Worm (Caenorhabditis elegans) whole organism, L4 larva: ENCODE measurements around the gene F59A7.11.
A peak's percentile ranks its signal among the peaks of the same experiment; 100 is the strongest.

ENCODE experiments used
- D1046.2 ChIP-seq: fragments of 200-800 bp; sonication (Bioruptor generic); IDR thresholded peaks from 2 replicates; pipeline ENCODE4 v1.3.6; 2022; ENCODE audit warnings: missing genetic modification characterization, missing compliant biosample characterization
- F44E2.7 ChIP-seq: fragments of 200-800 bp; sonication (Bioruptor generic); IDR thresholded peaks from 2 replicates; pipeline ENCODE4 v2.1.2; 2022; ENCODE audit warnings: missing genetic modification characterization, missing compliant biosample characterization
- F49E8.2 ChIP-seq: sonication (generic microtip); optimal IDR thresholded peaks from 2 replicates; lab custom pipeline; 2016; ENCODE audit warnings: missing compliant biosample characterization, mild to moderate bottlenecking, missing genetic modification characterization, borderline replicate concordance
- T26A8.4 ChIP-seq: fragments of 200-800 bp; sonication (Bioruptor generic); IDR thresholded peaks from 2 replicates; pipeline ENCODE4 v1.3.6; 2022; ENCODE audit warnings: missing genetic modification characterization, missing compliant biosample characterization
- Y105C5A.15 ChIP-seq: fragments of 200-800 bp; sonication (Bioruptor generic); IDR thresholded peaks from 2 replicates; pipeline ENCODE4 v1.3.6; 2022; ENCODE audit warnings: missing genetic modification characterization, missing compliant biosample characterization
- aha-1 ChIP-seq: fragments of 150-350 bp; peaks from one replicate; lab custom pipeline; 2014; ENCODE audit warnings: missing biosample characterization, missing genetic modification characterization
- ceh-20 ChIP-seq: fragments of 200-800 bp; sonication (Bioruptor generic); IDR thresholded peaks from 2 replicates; pipeline ENCODE4 v1.3.6; 2022; ENCODE audit warnings: missing genetic modification reagents, missing genetic modification characterization, missing compliant biosample characterization
- ceh-28 ChIP-seq: fragments of 150-350 bp; optimal IDR thresholded peaks from 2 replicates; lab custom pipeline; 2014; ENCODE audit warnings: missing biosample characterization, missing genetic modification reagents, missing genetic modification characterization
- ceh-44 ChIP-seq: fragments of 200-800 bp; sonication (Bioruptor generic); IDR thresholded peaks from 2 replicates; pipeline ENCODE4 v1.3.6; 2022; ENCODE audit warnings: missing genetic modification reagents, missing genetic modification characterization, missing compliant biosample characterization
- ceh-62 ChIP-seq: sonication (generic microtip); optimal IDR thresholded peaks from 2 replicates; lab custom pipeline; 2017; ENCODE audit warnings: missing biosample characterization, missing genetic modification characterization
- ceh-82 ChIP-seq: sonication (generic microtip); optimal IDR thresholded peaks from 2 replicates; lab custom pipeline; 2017; ENCODE audit warnings: missing biosample characterization, missing genetic modification characterization
- daf-12 ChIP-seq: fragments of 150-350 bp; optimal IDR thresholded peaks from 2 replicates; lab custom pipeline; 2014; ENCODE audit warnings: missing biosample characterization, missing genetic modification reagents, missing genetic modification characterization
- daf-8 ChIP-seq: fragments of 200-800 bp; sonication (Bioruptor generic); IDR thresholded peaks from 2 replicates; pipeline ENCODE4 v1.3.6; 2022; ENCODE audit warnings: missing genetic modification characterization, missing compliant biosample characterization
- dmd-6 ChIP-seq: fragments of 200-800 bp; sonication (Bioruptor generic); IDR thresholded peaks from 2 replicates; pipeline ENCODE4 v1.3.6; 2022; ENCODE audit warnings: missing genetic modification reagents, missing genetic modification characterization, missing compliant biosample characterization
- dmd-9 ChIP-seq: fragments of 200-800 bp; sonication (Bioruptor generic); IDR thresholded peaks from 2 replicates; pipeline ENCODE4 v1.3.6; 2022; ENCODE audit warnings: missing genetic modification reagents, missing genetic modification characterization, missing compliant biosample characterization
- dpl-1 ChIP-seq: fragments of 150-350 bp; optimal IDR thresholded peaks from 2 replicates; lab custom pipeline; 2014; ENCODE audit warnings: missing biosample characterization, missing genetic modification reagents, missing genetic modification characterization
- egl-27 ChIP-seq: sonication (generic microtip); optimal IDR thresholded peaks from 3 replicates; lab custom pipeline; 2017; ENCODE audit warnings: missing biosample characterization, missing genetic modification reagents, missing genetic modification characterization
- gei-8 ChIP-seq: fragments of 200-800 bp; sonication (Bioruptor generic); optimal IDR thresholded peaks from 2 replicates; lab custom pipeline; 2018; ENCODE audit warnings: mild to moderate bottlenecking, missing genetic modification characterization, missing compliant biosample characterization
- hlh-11 ChIP-seq: fragments of 200-800 bp; sonication (Bioruptor generic); optimal IDR thresholded peaks from 2 replicates; lab custom pipeline; 2018; ENCODE audit warnings: mild to moderate bottlenecking, missing genetic modification characterization, missing compliant biosample characterization
- lim-7 ChIP-seq: fragments of 200-800 bp; sonication (Bioruptor generic); IDR thresholded peaks from 2 replicates; pipeline ENCODE4 v1.3.6; 2022; ENCODE audit warnings: missing genetic modification characterization, missing compliant biosample characterization
- lin-1 ChIP-seq: fragments of 200-800 bp; sonication (Bioruptor generic); IDR thresholded peaks from 2 replicates; pipeline ENCODE4 v1.3.6; 2022; ENCODE audit warnings: missing genetic modification reagents, missing genetic modification characterization, missing compliant biosample characterization
- lin-15B ChIP-seq: fragments of 150-350 bp; sonication (generic microtip); optimal IDR thresholded peaks from 3 replicates; lab custom pipeline; 2014; ENCODE audit warnings: missing biosample characterization, missing genetic modification characterization
- lin-29 ChIP-seq: fragments of 200-800 bp; sonication (Bioruptor generic); IDR thresholded peaks from 2 replicates; pipeline ENCODE4 v1.3.6; 2022; ENCODE audit warnings: missing genetic modification reagents, missing genetic modification characterization, missing compliant biosample characterization
- lir-3 ChIP-seq: sonication (generic microtip); optimal IDR thresholded peaks from 2 replicates; lab custom pipeline; 2016; ENCODE audit warnings: mild to moderate bottlenecking, missing genetic modification characterization, missing compliant biosample characterization
- lsy-2 ChIP-seq, 2 experiments: fragments of 150-350 bp in 1 of 2; sonication (generic microtip) in 1 of 2; optimal IDR thresholded peaks; 2 replicates each; lab custom pipeline; 2014 to 2017; ENCODE audit warnings: missing biosample characterization in 2 of 2, missing genetic modification characterization in 2 of 2
- mdl-1 ChIP-seq, 2 experiments: fragments of 150-350 bp in 1 of 2; sonication (generic microtip) in 1 of 2; optimal IDR thresholded peaks; 2 replicates each; lab custom pipeline; 2014 to 2017; ENCODE audit warnings: missing biosample characterization in 2 of 2, missing genetic modification characterization in 2 of 2
- mdt-29 ChIP-seq: fragments of 200-800 bp; sonication (Bioruptor generic); IDR thresholded peaks from 2 replicates; pipeline ENCODE4 v1.3.6; 2022; ENCODE audit warnings: missing genetic modification reagents, missing genetic modification characterization, missing compliant biosample characterization
- mep-1 ChIP-seq: fragments of 150-350 bp; sonication (generic microtip); optimal IDR thresholded peaks from 3 replicates; lab custom pipeline; 2014; ENCODE audit warnings: missing biosample characterization, missing genetic modification characterization
- mes-2 ChIP-seq: sonication (generic microtip); optimal IDR thresholded peaks from 2 replicates; lab custom pipeline; 2016; ENCODE audit warnings: missing genotype, mild to moderate bottlenecking, missing genetic modification characterization, missing compliant biosample characterization; ENCODE audit not compliant: poor library complexity, severe bottlenecking
- mxl-2 ChIP-seq: fragments of 200-800 bp; sonication (Bioruptor generic); conservative IDR thresholded peaks from 2 replicates; pipeline ENCODE4 v1.3.6; 2022; ENCODE audit warnings: missing genetic modification reagents, missing genetic modification characterization, missing compliant biosample characterization
- mxl-3 ChIP-seq: fragments of 200-800 bp; sonication (Bioruptor generic); optimal IDR thresholded peaks from 2 replicates; lab custom pipeline; 2018; ENCODE audit warnings: mild to moderate bottlenecking, missing genetic modification characterization, missing compliant biosample characterization
- nhr-237 ChIP-seq: sonication (generic microtip); optimal IDR thresholded peaks from 2 replicates; lab custom pipeline; 2017; ENCODE audit warnings: missing biosample characterization, missing genetic modification characterization
- nhr-28 ChIP-seq: fragments of 150-350 bp; optimal IDR thresholded peaks from 2 replicates; lab custom pipeline; 2014; ENCODE audit warnings: missing biosample characterization, missing genetic modification characterization
- nhr-41 ChIP-seq: fragments of 200-800 bp; sonication (Bioruptor generic); IDR thresholded peaks from 2 replicates; pipeline ENCODE4 v1.3.6; 2022; ENCODE audit warnings: missing genetic modification reagents, missing genetic modification characterization, missing compliant biosample characterization
- nhr-42 ChIP-seq: fragments of 200-800 bp; sonication (Bioruptor generic); IDR thresholded peaks from 2 replicates; pipeline ENCODE4 v1.3.6; 2022; ENCODE audit warnings: missing genetic modification characterization, missing compliant biosample characterization
- nhr-48 ChIP-seq: sonication (generic microtip); optimal IDR thresholded peaks from 2 replicates; lab custom pipeline; 2016; ENCODE audit warnings: mild to moderate bottlenecking, missing genetic modification characterization, missing compliant biosample characterization
- nhr-76 ChIP-seq: fragments of 150-350 bp; optimal IDR thresholded peaks from 2 replicates; lab custom pipeline; 2014; ENCODE audit warnings: missing biosample characterization, missing genetic modification characterization
- php-3 ChIP-seq: fragments of 200-800 bp; sonication (Bioruptor generic); IDR thresholded peaks from 2 replicates; pipeline ENCODE4 v1.3.6; 2022; ENCODE audit warnings: missing genetic modification reagents, missing genetic modification characterization, missing compliant biosample characterization
- saeg-2 ChIP-seq: fragments of 200-800 bp; sonication (Bioruptor generic); IDR thresholded peaks from 2 replicates; pipeline ENCODE4 v1.3.6; 2022; ENCODE audit warnings: missing genetic modification reagents, missing genetic modification characterization, missing compliant biosample characterization
- set-16 ChIP-seq: fragments of 200-800 bp; sonication (Bioruptor generic); IDR thresholded peaks from 2 replicates; pipeline ENCODE4 v1.3.6; 2022; ENCODE audit warnings: missing genetic modification reagents, missing genetic modification characterization, missing compliant biosample characterization
- skn-1 ChIP-seq: fragments of 150-350 bp; optimal IDR thresholded peaks from 2 replicates; lab custom pipeline; 2014; ENCODE audit warnings: missing biosample characterization, missing genetic modification characterization
- spr-1 ChIP-seq: sonication (generic microtip); optimal IDR thresholded peaks from 2 replicates; lab custom pipeline; 2016; ENCODE audit warnings: mild to moderate bottlenecking, missing genetic modification characterization, missing compliant biosample characterization
- unc-130 ChIP-seq: sonication (generic microtip); optimal IDR thresholded peaks from 2 replicates; lab custom pipeline; 2016; ENCODE audit warnings: missing genetic modification reagents, missing genetic modification characterization, missing compliant biosample characterization
- unc-39 ChIP-seq: sonication (generic microtip); optimal IDR thresholded peaks from 2 replicates; lab custom pipeline; 2017; ENCODE audit warnings: missing biosample characterization, missing genetic modification characterization
- unc-62 ChIP-seq, 3 experiments: fragments of 150-350 bp in 1 of 3; sonication (generic microtip); optimal IDR thresholded peaks in 2 of 3; peaks in 1 of 3; 1 replicate in 1 of 3; 2 replicates in 2 of 3; lab custom pipeline; 2014 to 2017; ENCODE audit warnings: missing biosample characterization in 3 of 3, missing genetic modification characterization in 3 of 3, missing genetic modification reagents in 3 of 3, missing genotype in 1 of 3
- vab-7 ChIP-seq: fragments of 200-800 bp; sonication (Bioruptor generic); IDR thresholded peaks from 2 replicates; pipeline ENCODE4 v1.3.6; 2022; ENCODE audit warnings: missing genetic modification reagents, missing genetic modification characterization, missing compliant biosample characterization
- zfp-2 ChIP-seq: sonication (generic microtip); optimal IDR thresholded peaks from 2 replicates; lab custom pipeline; 2016; ENCODE audit warnings: mild to moderate bottlenecking, missing genetic modification characterization, missing compliant biosample characterization
- zfp-3 ChIP-seq: fragments of 200-800 bp; sonication (Bioruptor generic); conservative IDR thresholded peaks from 2 replicates; pipeline ENCODE4 v1.3.6; 2022; ENCODE audit warnings: missing genetic modification reagents, missing genetic modification characterization, missing compliant biosample characterization
- zip-11 ChIP-seq: fragments of 200-800 bp; sonication (Bioruptor generic); IDR thresholded peaks from 2 replicates; pipeline ENCODE4 v1.3.6; 2022; ENCODE audit warnings: missing genetic modification characterization, missing compliant biosample characterization
- zip-2 ChIP-seq: fragments of 150-350 bp; optimal IDR thresholded peaks from 2 replicates; lab custom pipeline; 2014; ENCODE audit warnings: missing biosample characterization, missing genetic modification characterization
- ztf-11 ChIP-seq: fragments of 150-350 bp; optimal IDR thresholded peaks from 2 replicates; lab custom pipeline; 2014; ENCODE audit warnings: missing biosample characterization, missing genetic modification characterization
- ztf-7 ChIP-seq: fragments of 150-350 bp; optimal IDR thresholded peaks from 2 replicates; lab custom pipeline; 2014; ENCODE audit warnings: missing biosample characterization, missing genetic modification characterization

F59A7.11 gene

DNA sequence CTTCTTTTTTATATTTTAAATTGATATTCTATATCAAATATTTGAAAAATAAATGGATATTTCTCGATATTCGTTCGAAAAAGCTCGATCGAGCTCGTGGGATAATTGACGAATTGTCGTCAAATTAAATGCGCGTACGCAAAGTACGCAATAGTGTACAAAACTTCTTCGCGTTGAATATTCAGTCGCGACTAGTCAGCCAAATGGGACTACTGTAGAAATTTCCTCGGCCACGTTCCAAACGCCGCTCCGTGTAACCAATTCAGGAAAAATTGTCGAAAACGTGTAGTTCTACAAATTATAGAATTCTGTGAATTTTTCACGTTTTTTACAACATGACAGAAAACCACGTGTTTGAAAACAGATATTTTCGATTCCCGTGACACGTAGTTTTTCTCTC is 5.3 kb downstream of the F59A7.11 start (continued):
- TF ChIP-seq gei-8 (GFP tag; lab: Kevin White, UChicago) (no peak), lin-29 (GFP tag; lab: Robert Waterston, UW) (no peak), lin-15B (tag; lab: Kevin White, UChicago) (peak; percentile 15), ceh-82 (no peak), Y105C5A.15 (GFP tag; lab: Robert Waterston, UW) (no peak), ztf-11 (tag; lab: Kevin White, UChicago) (no peak), F44E2.7 (GFP tag; lab: Robert Waterston, UW) (no peak), mes-2 (tag; lab: Kevin White, UChicago) (peak; percentile 94), lsy-2 (tag; optimal IDR thresholded peaks at IDR 0.05; lab: Kevin White, UChicago) (peak; percentile 47 to 96), daf-8 (no peak), nhr-48 (tag; lab: Kevin White, UChicago) (no peak), nhr-41 (GFP tag; lab: Robert Waterston, UW) (no peak), vab-7 (GFP tag; lab: Robert Waterston, UW) (no peak), ztf-7 (tag; lab: Kevin White, UChicago) (no peak), mdt-29 (GFP tag; lab: Robert Waterston, UW) (no peak), nhr-42 (GFP tag; lab: Robert Waterston, UW) (peak; percentile 47; the same call in 1 of the 2 replicates), php-3 (no peak), ceh-20 (GFP tag; lab: Robert Waterston, UW) (0 out of 2 replicates have a peak, but pooled peaks have one; percentile 65), unc-130 (GFP tag; lab: Kevin White, UChicago) (peak; percentile 91), T26A8.4 (GFP tag; lab: Robert Waterston, UW) (peak; percentile 67), zfp-3 (GFP tag; lab: Robert Waterston, UW) (no peak), daf-12 (no peak), lim-7 (GFP tag; lab: Robert Waterston, UW) (no peak), ceh-44 (GFP tag; lab: Robert Waterston, UW) (no peak), nhr-28 (tag; lab: Kevin White, UChicago) (peak; percentile 54), nhr-237 (tag; lab: Kevin White, UChicago) (no peak), zfp-2 (tag; lab: Kevin White, UChicago) (no peak), mep-1 (no peak), mdl-1 (tag; optimal IDR thresholded peaks at IDR 0.05; lab: Kevin White, UChicago) (no peak), mxl-2 (GFP tag; lab: Robert Waterston, UW) (no peak), F49E8.2 (tag; lab: Kevin White, UChicago) (no peak), set-16 (no peak), egl-27 (tag; lab: Kevin White, UChicago) (no peak), dmd-6 (GFP tag; lab: Robert Waterston, UW) (peak; percentile 66), saeg-2 (no peak), nhr-76 (tag; lab: Kevin White, UChicago) (no peak), zip-2 (tag; lab: Kevin White, UChicago) (no peak), unc-62 (GFP tag; optimal IDR thresholded peaks at IDR 0.05 in 1 of 2; lab: Kevin White, UChicago) (peak in 1 of 2 experiments; percentile 80), unc-62 (tag; optimal IDR thresholded peaks at IDR 0.05; lab: Kevin White, UChicago) (no peak), unc-39 (no peak), lir-3 (tag; lab: Kevin White, UChicago) (no peak), D1046.2 (GFP tag; lab: Robert Waterston, UW) (no peak), ceh-28 (tag; lab: Kevin White, UChicago) (no peak), aha-1 (tag; lab: Kevin White, UChicago) (no peak), dmd-9 (GFP tag; lab: Robert Waterston, UW) (no peak), lin-1 (GFP tag; lab: Robert Waterston, UW) (no peak), hlh-11 (tag; lab: Kevin White, UChicago) (peak; percentile 49), mxl-3 (GFP tag; lab: Kevin White, UChicago) (peak; percentile 3), skn-1 (no peak), dpl-1 (GFP tag; lab: Kevin White, UChicago) (peak; percentile 40), spr-1 (tag; lab: Kevin White, UChicago) (no peak), ceh-62 (tag; lab: Kevin White, UChicago) (no peak), zip-11 (GFP tag; lab: Robert Waterston, UW) (no peak)
